Worm (Caenorhabditis elegans) whole organism, dauer: ENCODE results near the gene spp-6.
"Not testable (repeated sequence)": the region's sequence is repeated elsewhere in the genome, so short reads cannot be mapped to it uniquely, and the experiment has no call there.

Experiments
- unc-62 ChIP-seq: sonication (generic microtip); optimal IDR thresholded peaks from 2 replicates; lab custom pipeline; 2017; ENCODE audit warnings: missing biosample characterization, missing genetic modification reagents, missing genetic modification characterization

The spp-6 gene

DNA sequence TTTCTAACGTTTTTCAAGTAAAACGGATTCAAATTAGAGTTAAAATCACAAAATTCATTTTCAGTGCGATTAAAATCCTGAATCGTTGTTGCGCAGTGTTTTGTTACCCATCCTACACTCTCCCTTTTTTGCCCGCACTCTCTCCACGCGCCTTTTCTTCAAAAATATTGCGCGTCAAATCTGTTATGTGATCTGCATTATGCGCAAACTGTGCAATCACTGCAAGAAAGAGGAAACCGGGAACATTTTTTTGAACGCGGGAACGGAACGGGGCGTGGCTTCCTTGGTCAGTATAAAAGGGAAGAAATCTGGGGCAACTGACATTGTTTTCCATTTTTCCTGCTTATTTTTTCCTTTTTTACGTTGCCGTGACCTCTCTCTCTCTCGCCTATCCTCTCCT is 23.3 kb downstream of the spp-6 start:
- TF ChIP-seq unc-62 (GFP tag; lab: Kevin White, UChicago): no peak

DNA sequence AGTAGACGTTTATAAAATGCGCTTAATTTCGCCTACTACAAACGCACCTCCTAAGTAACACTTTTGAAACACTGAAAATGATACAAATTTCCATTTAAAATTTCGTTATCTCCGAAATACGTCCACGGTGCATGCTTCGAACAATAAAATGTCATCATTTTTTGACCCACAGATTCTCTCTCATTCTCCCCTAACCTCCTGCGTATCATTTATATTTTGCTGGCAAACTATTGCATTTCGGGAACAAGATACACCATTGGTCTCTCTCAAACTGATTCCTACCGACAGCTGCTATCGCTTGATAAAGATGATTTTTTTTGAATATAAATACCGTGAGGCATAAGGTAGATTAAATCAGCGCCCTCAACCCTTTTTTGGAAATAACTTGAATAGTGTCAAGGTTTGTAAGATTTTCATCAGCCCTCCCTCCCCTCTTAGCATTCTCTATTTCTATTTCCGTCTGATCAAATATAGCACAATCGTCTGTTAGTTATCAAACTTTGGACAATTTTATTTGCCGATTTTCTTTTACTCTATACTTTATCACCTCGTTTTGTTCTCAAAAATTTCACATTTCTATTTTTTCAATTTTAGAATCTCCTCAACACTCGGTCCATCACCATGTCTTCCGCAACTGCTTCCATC is 23.9 kb downstream of the spp-6 start, which contains the start of gene C07D8.6:
Gene C07D8.6, plus strand, starts transcription at position 595 of the 645 bp plus-strand sequence.
- TF ChIP-seq unc-62 (GFP tag; lab: Kevin White, UChicago): no peak

- no peak for TF ChIP-seq unc-62 (GFP tag; lab: Kevin White, UChicago)
These were observed 26.1 kb downstream of the spp-6 start for ce11 chrX:7343218-7343617.

- TF ChIP-seq unc-62 (GFP tag; lab: Kevin White, UChicago): no peak
These were observed 26.6 kb downstream of the spp-6 start, which contains the start of gene C07D8.5 for ce11 chrX:7343747-7344146. C07D8.5 (plus strand) TSS chrX:7344047.

ce11 chrX:7365267-7365666 is 48.1 kb downstream of the spp-6 start, which contains the start of gene C56G3.2:
C56G3.2 (plus strand) TSS chrX:7365567.
- TF ChIP-seq unc-62 (GFP tag; lab: Kevin White, UChicago): not testable (repeated sequence)
